Fruit fly (Drosophila melanogaster) whole organism, embryonic: ENCODE data around the gene CG6901.

Experiments used
- Ada2b ChIP-seq: fragments of 200-800 bp; sonication (Bioruptor generic); IDR thresholded peaks from 2 replicates; pipeline ENCODE4 v1.3.6; 2022; ENCODE audit warnings: missing biosample characterization, missing genetic modification characterization
- Antp ChIP-seq: fragments of 200-800 bp; sonication (Bioruptor generic); optimal IDR thresholded peaks from 3 replicates; lab custom pipeline; 2016; ENCODE audit warnings: missing biosample characterization, missing genetic modification characterization
- CG10543 ChIP-seq: fragments of 200-800 bp; sonication (Bioruptor generic); optimal IDR thresholded peaks from 3 replicates; lab custom pipeline; 2017; ENCODE audit warnings: missing biosample characterization, mild to moderate bottlenecking, missing genetic modification characterization, moderate library complexity
- CG11085 ChIP-seq: fragments of 200-800 bp; sonication (Bioruptor generic); IDR thresholded peaks from 2 replicates; pipeline ENCODE4 v1.3.6; 2022; ENCODE audit warnings: missing biosample characterization, missing genetic modification characterization
- CG11504 ChIP-seq: fragments of 200-800 bp; sonication (Bioruptor generic); optimal IDR thresholded peaks from 3 replicates; lab custom pipeline; 2019; ENCODE audit warnings: missing biosample characterization, mild to moderate bottlenecking, missing genetic modification characterization, moderate library complexity
- CG11696 ChIP-seq: fragments of 200-800 bp; sonication (Bioruptor generic); IDR thresholded peaks from 2 replicates; pipeline ENCODE4 v1.3.6; 2022; ENCODE audit warnings: missing biosample characterization, missing genetic modification characterization
- CG13424 ChIP-seq: fragments of 200-800 bp; sonication (Bioruptor generic); optimal IDR thresholded peaks from 2 replicates; lab custom pipeline; 2019; ENCODE audit warnings: missing biosample characterization, mild to moderate bottlenecking, missing genetic modification characterization, moderate library complexity
- CG14860 ChIP-seq: fragments of 200-800 bp; sonication (Bioruptor generic); IDR thresholded peaks from 3 replicates; pipeline ENCODE4 v1.3.6; 2022; ENCODE audit warnings: missing biosample characterization, missing genetic modification characterization; ENCODE audit not compliant: partially characterized antibody
- CG1647 ChIP-seq: fragments of 200-800 bp; sonication (Bioruptor generic); optimal IDR thresholded peaks from 3 replicates; lab custom pipeline; 2016; ENCODE audit warnings: missing biosample characterization, missing genetic modification characterization
- CG17385 ChIP-seq: fragments of 200-800 bp; sonication (Bioruptor generic); optimal IDR thresholded peaks from 3 replicates; lab custom pipeline; 2018; ENCODE audit warnings: missing biosample characterization, mild to moderate bottlenecking, missing genetic modification characterization
- CG18619 ChIP-seq: fragments of 200-800 bp; sonication (Bioruptor generic); optimal IDR thresholded peaks from 3 replicates; lab custom pipeline; 2017; ENCODE audit warnings: missing biosample characterization, mild to moderate bottlenecking, missing genetic modification characterization
- CG33557 ChIP-seq: fragments of 200-800 bp; sonication (Bioruptor generic); optimal IDR thresholded peaks from 2 replicates; lab custom pipeline; 2019; ENCODE audit warnings: missing biosample characterization, mild to moderate bottlenecking, missing genetic modification characterization, moderate library complexity
- CG4707 ChIP-seq: fragments of 200-800 bp; sonication (Bioruptor generic); optimal IDR thresholded peaks from 2 replicates; lab custom pipeline; 2018; ENCODE audit warnings: missing biosample characterization, mild to moderate bottlenecking, missing genetic modification characterization, moderate library complexity
- CoRest ChIP-seq: fragments of 200-800 bp; sonication (Bioruptor generic); optimal IDR thresholded peaks from 3 replicates; lab custom pipeline; 2018; ENCODE audit warnings: missing biosample characterization, mild to moderate bottlenecking, missing genetic modification characterization, moderate library complexity
- Deaf1 ChIP-seq: fragments of 200-800 bp; optimal IDR thresholded peaks from 3 replicates; lab custom pipeline; 2019; ENCODE audit warnings: missing biosample characterization, mild to moderate bottlenecking, missing genetic modification characterization, moderate library complexity
- Dref ChIP-seq: fragments of 200-800 bp; sonication (Bioruptor generic); IDR thresholded peaks from 2 replicates; pipeline ENCODE4 v1.3.6; 2022; ENCODE audit warnings: missing biosample characterization, missing genetic modification characterization
- Drgx ChIP-seq: fragments of 200-800 bp; sonication (Bioruptor generic); IDR thresholded peaks from 2 replicates; pipeline ENCODE4 v1.3.6; 2022; ENCODE audit warnings: missing biosample characterization, missing genetic modification characterization
- E2f2 ChIP-seq: fragments of 200-800 bp; sonication (Bioruptor generic); IDR thresholded peaks from 2 replicates; pipeline ENCODE4 v1.3.6; 2022; ENCODE audit warnings: missing biosample characterization, missing genetic modification characterization
- HHEX ChIP-seq: fragments of 200-800 bp; sonication (Bioruptor generic); optimal IDR thresholded peaks from 3 replicates; lab custom pipeline; 2017; ENCODE audit warnings: missing biosample characterization, mild to moderate bottlenecking, missing genetic modification characterization, missing genetic modification reagents
- Hr39 ChIP-seq: fragments of >200 bp; optimal IDR thresholded peaks from 2 replicates; lab custom pipeline; 2017
- Sox102F ChIP-seq: fragments of 200-800 bp; sonication (Bioruptor generic); optimal IDR thresholded peaks from 2 replicates; lab custom pipeline; 2018; ENCODE audit warnings: missing biosample characterization, mild to moderate bottlenecking, missing genetic modification characterization, moderate library complexity
- Stat92E ChIP-seq, 3 experiments: fragments of >200 bp in 2 of 3; fragments of 200-800 bp in 1 of 3; sonication (Bioruptor generic) in 1 of 3; optimal IDR thresholded peaks; 2 replicates each; lab custom pipeline; 2017 to 2019; ENCODE audit warnings: missing biosample characterization in 3 of 3, missing genetic modification characterization in 3 of 3, mild to moderate bottlenecking in 1 of 3, moderate library complexity in 1 of 3
- TFAM ChIP-seq: fragments of 200-800 bp; sonication (Bioruptor generic); optimal IDR thresholded peaks from 2 replicates; lab custom pipeline; 2017; ENCODE audit warnings: missing biosample characterization, missing genetic modification characterization, inconsistent platforms
- Usf ChIP-seq: fragments of 200-800 bp; sonication (Bioruptor generic); optimal IDR thresholded peaks from 2 replicates; lab custom pipeline; 2017; ENCODE audit warnings: missing genotype, missing biosample characterization, missing genetic modification characterization
- Xbp1 ChIP-seq: fragments of 200-800 bp; sonication (Bioruptor generic); optimal IDR thresholded peaks from 3 replicates; lab custom pipeline; 2016; ENCODE audit warnings: missing biosample characterization, mild to moderate bottlenecking, missing genetic modification characterization
- Xrp1 ChIP-seq: fragments of 200-800 bp; sonication (Bioruptor generic); IDR thresholded peaks from 2 replicates; pipeline ENCODE4 v1.3.6; 2022; ENCODE audit warnings: missing biosample characterization, missing genetic modification characterization
- bcd ChIP-seq: fragments of 200-800 bp; sonication (Bioruptor generic); optimal IDR thresholded peaks from 2 replicates; lab custom pipeline; 2017; ENCODE audit warnings: missing biosample characterization, mild to moderate bottlenecking, missing genetic modification characterization
- chinmo ChIP-seq: fragments of 200-800 bp; sonication (Bioruptor generic); IDR thresholded peaks from 4 replicates; pipeline ENCODE4 v1.3.6; 2022; ENCODE audit warnings: missing biosample characterization, missing genetic modification characterization; ENCODE audit not compliant: partially characterized antibody
- dmrt11E ChIP-seq: fragments of 200-800 bp; sonication (Bioruptor generic); optimal IDR thresholded peaks from 3 replicates; lab custom pipeline; 2018; ENCODE audit warnings: missing biosample characterization, mild to moderate bottlenecking, missing genetic modification characterization, moderate library complexity
- dysf ChIP-seq: fragments of 200-800 bp; sonication (Bioruptor generic); IDR thresholded peaks from 3 replicates; pipeline ENCODE4 v1.3.6; 2022; ENCODE audit warnings: missing biosample characterization, missing genetic modification characterization
- esg ChIP-seq: fragments of 200-800 bp; sonication (Bioruptor generic); conservative IDR thresholded peaks from 2 replicates; pipeline ENCODE4 v1.3.6; 2022; ENCODE audit warnings: missing biosample characterization, missing genetic modification characterization
- nerfin-2 ChIP-seq: fragments of 200-800 bp; sonication (Bioruptor generic); IDR thresholded peaks from 2 replicates; pipeline ENCODE4 v1.3.6; 2022; ENCODE audit warnings: missing biosample characterization, missing genetic modification characterization; ENCODE audit not compliant: partially characterized antibody
- odd ChIP-seq: fragments of 200-800 bp; sonication (Bioruptor generic); optimal IDR thresholded peaks from 2 replicates; lab custom pipeline; 2017; ENCODE audit warnings: missing biosample characterization, mild to moderate bottlenecking, missing genetic modification characterization
- p53 ChIP-seq: fragments of 200-800 bp; sonication (Bioruptor generic); optimal IDR thresholded peaks from 2 replicates; lab custom pipeline; 2016; ENCODE audit warnings: missing biosample characterization, missing genetic modification characterization
- pan ChIP-seq, 4 experiments: fragments of >200 bp in 3 of 4; fragments of 200-800 bp in 1 of 4; sonication (Bioruptor generic) in 1 of 4; optimal IDR thresholded peaks in 3 of 4; IDR thresholded peaks in 1 of 4; 2 replicates each; pipeline versions ENCODE4 v1.3.6 to Lab custom; 2017 to 2022; ENCODE audit warnings: missing biosample characterization in 2 of 4, missing genetic modification characterization in 2 of 4, mixed read lengths in 1 of 4
- pros ChIP-seq: fragments of 200-800 bp; sonication (Bioruptor generic); optimal IDR thresholded peaks from 3 replicates; lab custom pipeline; 2019; ENCODE audit warnings: missing biosample characterization, mild to moderate bottlenecking, missing genetic modification characterization, moderate library complexity
- sens ChIP-seq: fragments of 200-800 bp; sonication (Bioruptor generic); peaks from one replicate; lab custom pipeline; 2016; ENCODE audit warnings: missing biosample characterization, missing genetic modification characterization
- shn ChIP-seq: fragments of 200-800 bp; sonication (Bioruptor generic); optimal IDR thresholded peaks from 3 replicates; lab custom pipeline; 2016; ENCODE audit warnings: missing biosample characterization, missing genetic modification characterization
- sisA ChIP-seq: fragments of 200-800 bp; sonication (Bioruptor generic); IDR thresholded peaks from 2 replicates; pipeline ENCODE4 v1.3.6; 2022; ENCODE audit warnings: missing biosample characterization, missing genetic modification characterization
- so ChIP-seq: fragments of 200-800 bp; sonication (Bioruptor generic); IDR thresholded peaks from 3 replicates; pipeline ENCODE4 v1.3.6; 2022; ENCODE audit warnings: missing biosample characterization, missing genetic modification characterization
- ssp ChIP-seq: fragments of 200-800 bp; sonication (Bioruptor generic); IDR thresholded peaks from 2 replicates; pipeline ENCODE4 v1.3.6; 2022; ENCODE audit warnings: missing biosample characterization, missing genetic modification characterization
- tgo ChIP-seq: fragments of 200-800 bp; sonication (Bioruptor generic); IDR thresholded peaks from 3 replicates; pipeline ENCODE4 v1.3.6; 2022; ENCODE audit warnings: missing biosample characterization, missing genetic modification characterization
- vvl ChIP-seq: fragments of 200-800 bp; sonication (Bioruptor generic); IDR thresholded peaks from 2 replicates; pipeline ENCODE4 v1.3.6; 2022; ENCODE audit warnings: missing biosample characterization, missing genetic modification characterization

CG6901 gene

dm6 chr3R:16368288-16368687, 45.1 kb downstream of the CG6901 start, which contains the start of gene js (continued):
- peak; percentile 76 for TF ChIP-seq Drgx (GFP tag; lab: Robert Waterston, UW)
- peak; percentile 83 for TF ChIP-seq Deaf1 (tag; lab: Kevin White, UChicago)
- TF ChIP-seq dysf (GFP tag; lab: Robert Waterston, UW): 0 out of 3 replicates have a peak, but pooled peaks have one; percentile 15
- TF ChIP-seq Ada2b: 0 out of 2 replicates have a peak, but pooled peaks have one; percentile 23
- no peak for TF ChIP-seq pros (GFP tag; lab: Kevin White, UChicago)
- peak; percentile 8 for TF ChIP-seq bcd (GFP tag; lab: Kevin White, UChicago)
- TF ChIP-seq CG11085 (GFP tag; lab: Robert Waterston, UW): no peak
- peak; percentile 49 for TF ChIP-seq sens (GFP tag; lab: Kevin White, UChicago)
- TF ChIP-seq ssp (GFP tag; lab: Robert Waterston, UW): no peak
- TF ChIP-seq CG13424 (tag; lab: Kevin White, UChicago): peak; percentile 42
- TF ChIP-seq chinmo (GFP tag; lab: Robert Waterston, UW): 0 out of 4 replicates have a peak, but pooled peaks have one; percentile 15
- TF ChIP-seq CG4707 (GFP tag; lab: Kevin White, UChicago): peak; percentile 25
- 0 out of 3 replicates have a peak, but pooled peaks have one; percentile 23 for TF ChIP-seq tgo
- TF ChIP-seq HHEX (GFP tag; lab: Kevin White, UChicago): no peak
- 0 out of 2 replicates have a peak, but pooled peaks have one; percentile 14 for TF ChIP-seq esg (GFP tag; lab: Robert Waterston, UW)
- TF ChIP-seq Sox102F (GFP tag; lab: Kevin White, UChicago): peak; percentile 14
- no peak for TF ChIP-seq nerfin-2 (GFP tag; lab: Robert Waterston, UW)
- TF ChIP-seq CG11696 (GFP tag; lab: Robert Waterston, UW): 0 out of 2 replicates have a peak, but pooled peaks have one; percentile 34
- no peak for TF ChIP-seq pan (optimal IDR thresholded peaks at IDR 0.05; lab: Kevin White, UChicago)
- peak in 1 of 2 experiments; percentile 9 for TF ChIP-seq pan (GFP tag; optimal IDR thresholded peaks at IDR 0.05 in 1 of 2, IDR thresholded peaks at IDR 0.05 in 1 of 2)
- peak; percentile 21; the same call in 1 of the 2 replicates for TF ChIP-seq E2f2 (GFP tag; lab: Robert Waterston, UW)
- TF ChIP-seq vvl (GFP tag; lab: Robert Waterston, UW): peak; percentile 8; the same call in 1 of the 2 replicates
- TF ChIP-seq CoRest: peak; percentile 11
- peak; percentile 16; the same call in 1 of the 2 replicates for TF ChIP-seq Xrp1
- TF ChIP-seq CG33557: no peak
- peak; percentile 5 for TF ChIP-seq CG17385
- TF ChIP-seq Antp (GFP tag; lab: Kevin White, UChicago): no peak
- peak; percentile 9 for TF ChIP-seq shn (GFP tag; lab: Kevin White, UChicago)
- peak; percentile 26 for TF ChIP-seq Xbp1
- TF ChIP-seq, all 482 proteins: peak for 39

DNA sequence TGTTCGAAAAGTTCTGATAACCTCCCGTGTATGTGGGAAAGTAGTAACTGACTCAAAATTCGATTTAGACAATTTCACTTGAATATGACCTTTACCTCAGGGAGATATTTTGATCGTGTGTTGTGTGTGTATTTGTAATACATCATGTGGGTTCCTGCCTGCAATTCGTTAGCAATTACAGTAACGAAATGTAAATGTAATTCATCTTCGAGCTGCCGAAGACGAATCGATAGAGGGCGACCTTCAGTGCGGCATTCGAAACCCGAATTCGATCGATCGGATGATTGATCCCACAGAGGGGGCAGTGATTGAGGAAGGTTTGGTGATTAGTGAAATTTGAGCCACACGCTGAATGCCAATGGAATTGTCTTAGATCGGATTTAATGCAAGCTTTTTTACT, 47.2 kb downstream of the CG6901 start, which contains the start of gene CG10317:
CG10317 (minus strand) TSS at position 101 of the 400 bp plus-strand sequence.
- TF ChIP-seq p53 (GFP tag; lab: Kevin White, UChicago) (no peak), dmrt11E (tag; lab: Kevin White, UChicago) (no peak), Stat92E (GFP tag; optimal IDR thresholded peaks at IDR 0.05; lab: Kevin White, UChicago) (no peak), CG10543 (no peak), CG18619 (no peak), so (no peak), sisA (no peak), Usf (no peak), Hr39 (no peak), Dref (GFP tag; lab: Robert Waterston, UW) (no peak), TFAM (GFP tag; lab: Kevin White, UChicago) (no peak), CG11504 (tag; lab: Kevin White, UChicago) (no peak), CG14860 (no peak), CG1647 (GFP tag; lab: Kevin White, UChicago) (no peak), odd (GFP tag; lab: Kevin White, UChicago) (no peak)
